Fruit fly (Drosophila melanogaster) whole organism, embryonic: Measurements from ENCODE around the gene CG17249.

Source experiments
- Ada2b ChIP-seq: fragments of 200-800 bp; sonication (Bioruptor generic); IDR thresholded peaks from 2 replicates; pipeline ENCODE4 v1.3.6; 2022; ENCODE audit warnings: missing biosample characterization, missing genetic modification characterization
- Antp ChIP-seq: fragments of 200-800 bp; sonication (Bioruptor generic); optimal IDR thresholded peaks from 3 replicates; lab custom pipeline; 2016; ENCODE audit warnings: missing biosample characterization, missing genetic modification characterization
- CG10431 ChIP-seq: fragments of 200-800 bp; sonication (Bioruptor generic); optimal IDR thresholded peaks from 3 replicates; lab custom pipeline; 2018; ENCODE audit warnings: missing biosample characterization, mild to moderate bottlenecking, missing genetic modification characterization
- CG10543 ChIP-seq: fragments of 200-800 bp; sonication (Bioruptor generic); optimal IDR thresholded peaks from 3 replicates; lab custom pipeline; 2017; ENCODE audit warnings: missing biosample characterization, mild to moderate bottlenecking, missing genetic modification characterization, moderate library complexity
- CG11085 ChIP-seq: fragments of 200-800 bp; sonication (Bioruptor generic); IDR thresholded peaks from 2 replicates; pipeline ENCODE4 v1.3.6; 2022; ENCODE audit warnings: missing biosample characterization, missing genetic modification characterization
- CG11723 ChIP-seq: fragments of 200-800 bp; sonication (Bioruptor generic); optimal IDR thresholded peaks from 2 replicates; lab custom pipeline; 2017; ENCODE audit warnings: missing biosample characterization, mild to moderate bottlenecking, missing genetic modification characterization
- CG12104 ChIP-seq: fragments of 200-800 bp; sonication (Bioruptor generic); optimal IDR thresholded peaks from 3 replicates; lab custom pipeline; 2016; ENCODE audit warnings: missing biosample characterization, missing genetic modification characterization
- CG1233 ChIP-seq: fragments of 200-800 bp; sonication (Bioruptor generic); optimal IDR thresholded peaks from 4 replicates; lab custom pipeline; 2018; ENCODE audit warnings: missing biosample characterization, mild to moderate bottlenecking, missing genetic modification characterization
- CG1603 ChIP-seq: fragments of 200-800 bp; sonication (Bioruptor generic); optimal IDR thresholded peaks from 2 replicates; lab custom pipeline; 2019; ENCODE audit warnings: missing biosample characterization, mild to moderate bottlenecking, missing genetic modification characterization, moderate library complexity
- CG1647 ChIP-seq: fragments of 200-800 bp; sonication (Bioruptor generic); optimal IDR thresholded peaks from 3 replicates; lab custom pipeline; 2016; ENCODE audit warnings: missing biosample characterization, missing genetic modification characterization
- CG16815 ChIP-seq: fragments of 200-800 bp; sonication (Bioruptor generic); optimal IDR thresholded peaks from 3 replicates; lab custom pipeline; 2017; ENCODE audit warnings: missing biosample characterization, mild to moderate bottlenecking, missing genetic modification characterization
- CG17359 ChIP-seq: fragments of 200-800 bp; sonication (Bioruptor generic); optimal IDR thresholded peaks from 3 replicates; lab custom pipeline; 2018; ENCODE audit warnings: missing biosample characterization, mild to moderate bottlenecking, missing genetic modification characterization, moderate library complexity
- CG17829 ChIP-seq: fragments of 200-800 bp; optimal IDR thresholded peaks from 2 replicates; lab custom pipeline; 2019; ENCODE audit warnings: missing biosample characterization, mild to moderate bottlenecking, missing genetic modification characterization, moderate library complexity
- CG18011 ChIP-seq: fragments of 200-800 bp; sonication (Bioruptor generic); optimal IDR thresholded peaks from 2 replicates; lab custom pipeline; 2017; ENCODE audit warnings: missing biosample characterization, missing genetic modification characterization, mild to moderate bottlenecking, moderate library complexity, missing genotype
- CG18476 ChIP-seq: fragments of 200-800 bp; sonication (Bioruptor generic); optimal IDR thresholded peaks from 2 replicates; lab custom pipeline; 2016; ENCODE audit warnings: missing biosample characterization, mild to moderate bottlenecking, missing genetic modification characterization
- CG30431 ChIP-seq: fragments of 200-800 bp; sonication (Bioruptor generic); optimal IDR thresholded peaks from 2 replicates; lab custom pipeline; 2017; ENCODE audit warnings: missing biosample characterization, missing genetic modification characterization
- CG31224 ChIP-seq: fragments of 200-800 bp; sonication (Bioruptor generic); IDR thresholded peaks from 2 replicates; pipeline ENCODE4 v1.3.6; 2022; ENCODE audit warnings: missing biosample characterization, missing genetic modification characterization
- CG32772 ChIP-seq: fragments of 200-800 bp; sonication (Bioruptor generic); IDR thresholded peaks from 2 replicates; pipeline ENCODE4 v1.3.6; 2022; ENCODE audit warnings: missing biosample characterization, missing genetic modification characterization
- CG4282 ChIP-seq: fragments of 200-800 bp; sonication (Bioruptor generic); optimal IDR thresholded peaks from 2 replicates; lab custom pipeline; 2016; ENCODE audit warnings: missing biosample characterization, missing genetic modification characterization
- CG4328 ChIP-seq: fragments of 200-800 bp; sonication (Bioruptor generic); optimal IDR thresholded peaks from 3 replicates; lab custom pipeline; 2017; ENCODE audit warnings: missing biosample characterization, missing genetic modification reagents, missing genetic modification characterization
- CG4617 ChIP-seq: fragments of 200-800 bp; sonication (Bioruptor generic); optimal IDR thresholded peaks from 3 replicates; lab custom pipeline; 2016; ENCODE audit warnings: missing biosample characterization, missing genetic modification characterization, borderline replicate concordance
- CG6765 ChIP-seq: fragments of 200-800 bp; sonication (Bioruptor generic); optimal IDR thresholded peaks from 3 replicates; lab custom pipeline; 2017; ENCODE audit warnings: missing biosample characterization, mild to moderate bottlenecking, missing genetic modification characterization
- CG7928 ChIP-seq: fragments of 200-800 bp; sonication (Bioruptor generic); optimal IDR thresholded peaks from 2 replicates; lab custom pipeline; 2017; ENCODE audit warnings: missing biosample characterization, mild to moderate bottlenecking, missing genetic modification characterization
- CG8478 ChIP-seq: fragments of >200 bp; optimal IDR thresholded peaks from 2 replicates; lab custom pipeline; 2018
- CG9437 ChIP-seq: fragments of 200-800 bp; sonication (Bioruptor generic); optimal IDR thresholded peaks from 2 replicates; lab custom pipeline; 2018; ENCODE audit warnings: missing biosample characterization, mild to moderate bottlenecking, missing genetic modification characterization
- Deaf1 ChIP-seq: fragments of 200-800 bp; optimal IDR thresholded peaks from 3 replicates; lab custom pipeline; 2019; ENCODE audit warnings: missing biosample characterization, mild to moderate bottlenecking, missing genetic modification characterization, moderate library complexity
- HmgZ ChIP-seq: fragments of 200-800 bp; sonication (Bioruptor generic); optimal IDR thresholded peaks from 2 replicates; lab custom pipeline; 2018; ENCODE audit warnings: missing biosample characterization, mild to moderate bottlenecking, missing genetic modification characterization
- Hmx ChIP-seq: fragments of 200-800 bp; sonication (Bioruptor generic); optimal IDR thresholded peaks from 2 replicates; lab custom pipeline; 2016; ENCODE audit warnings: missing biosample characterization, missing genetic modification characterization
- Hr78 ChIP-seq, 2 experiments: fragments of 200-800 bp in 1 of 2; fragments of >200 bp in 1 of 2; sonication (Bioruptor generic) in 1 of 2; optimal IDR thresholded peaks; 2 replicates each; lab custom pipeline; 2017 to 2019; ENCODE audit warnings: missing biosample characterization in 2 of 2, missing genetic modification characterization in 2 of 2, mild to moderate bottlenecking in 1 of 2, moderate library complexity in 1 of 2
- MESR4 ChIP-seq: fragments of 200-800 bp; sonication (Bioruptor generic); optimal IDR thresholded peaks from 2 replicates; lab custom pipeline; 2018; ENCODE audit warnings: missing biosample characterization, mild to moderate bottlenecking, missing genetic modification characterization, moderate library complexity
- Med ChIP-seq: fragments of 200-800 bp; sonication (Bioruptor generic); peaks from one replicate; lab custom pipeline; 2016; ENCODE audit warnings: missing biosample characterization, missing genetic modification characterization, mild to moderate bottlenecking, inconsistent platforms, moderate library complexity
- Nf-YA ChIP-seq: fragments of 200-800 bp; sonication (Bioruptor generic); IDR thresholded peaks from 2 replicates; pipeline ENCODE4 v1.3.6; 2022; ENCODE audit warnings: missing biosample characterization, missing genetic modification characterization
- Nf-YB ChIP-seq: fragments of 200-800 bp; sonication (Bioruptor generic); optimal IDR thresholded peaks from 3 replicates; lab custom pipeline; 2019; ENCODE audit warnings: missing biosample characterization, mild to moderate bottlenecking, missing genetic modification characterization, moderate library complexity
- NfI ChIP-seq: fragments of 200-800 bp; sonication (Bioruptor generic); optimal IDR thresholded peaks from 3 replicates; lab custom pipeline; 2018; ENCODE audit warnings: missing biosample characterization, mild to moderate bottlenecking, missing genetic modification characterization, moderate library complexity
- abd-A ChIP-seq: fragments of 200-800 bp; sonication (Bioruptor generic); optimal IDR thresholded peaks from 3 replicates; lab custom pipeline; 2019; ENCODE audit warnings: missing biosample characterization, mild to moderate bottlenecking, missing genetic modification characterization, moderate library complexity
- bab2 ChIP-seq: fragments of 200-800 bp; sonication (Bioruptor generic); optimal IDR thresholded peaks from 2 replicates; lab custom pipeline; 2016; ENCODE audit warnings: missing biosample characterization, missing genetic modification characterization
- bbx ChIP-seq: fragments of 200-800 bp; sonication (Bioruptor generic); IDR thresholded peaks from 2 replicates; pipeline ENCODE4 v1.3.6; 2022; ENCODE audit warnings: missing biosample characterization, missing genetic modification characterization; ENCODE audit not compliant: partially characterized antibody
- corto ChIP-seq: fragments of 200-800 bp; sonication (Bioruptor generic); optimal IDR thresholded peaks from 2 replicates; lab custom pipeline; 2016; ENCODE audit warnings: missing biosample characterization, mild to moderate bottlenecking, missing genetic modification characterization, moderate library complexity
- cwo ChIP-seq: fragments of 200-800 bp; sonication (Bioruptor generic); optimal IDR thresholded peaks from 3 replicates; lab custom pipeline; 2017; ENCODE audit warnings: missing biosample characterization, missing genetic modification characterization, mild to moderate bottlenecking, moderate library complexity, missing genetic modification reagents
- dpn ChIP-seq, 2 experiments: fragments of 200-800 bp; sonication (Bioruptor generic); optimal IDR thresholded peaks; 3 replicates each; lab custom pipeline; 2016; ENCODE audit warnings: missing biosample characterization in 2 of 2, missing genetic modification characterization in 2 of 2
- hth ChIP-seq: fragments of >200 bp; optimal IDR thresholded peaks from 2 replicates; lab custom pipeline; 2017; ENCODE audit warnings: inconsistent platforms
- lmd ChIP-seq: fragments of 200-800 bp; sonication (Bioruptor generic); IDR thresholded peaks from 2 replicates; pipeline ENCODE4 v1.3.6; 2022; ENCODE audit warnings: missing biosample characterization, missing genetic modification characterization
- oc ChIP-seq: fragments of 200-800 bp; sonication (Bioruptor generic); optimal IDR thresholded peaks from 2 replicates; lab custom pipeline; 2018; ENCODE audit warnings: missing biosample characterization, mild to moderate bottlenecking, missing genetic modification characterization, moderate library complexity
- pb ChIP-seq: fragments of 200-800 bp; sonication (Bioruptor generic); optimal IDR thresholded peaks from 3 replicates; lab custom pipeline; 2016; ENCODE audit warnings: missing biosample characterization, missing genetic modification characterization
- phol ChIP-seq: fragments of 200-800 bp; sonication (Bioruptor generic); optimal IDR thresholded peaks from 3 replicates; lab custom pipeline; 2018; ENCODE audit warnings: missing biosample characterization, mild to moderate bottlenecking, missing genetic modification characterization, moderate library complexity
- pita ChIP-seq: fragments of 200-800 bp; sonication (Bioruptor generic); optimal IDR thresholded peaks from 2 replicates; lab custom pipeline; 2017; ENCODE audit warnings: missing biosample characterization, mild to moderate bottlenecking, missing genetic modification characterization
- psq ChIP-seq: fragments of 200-800 bp; sonication (Bioruptor generic); optimal IDR thresholded peaks from 2 replicates; lab custom pipeline; 2017; ENCODE audit warnings: missing biosample characterization, missing genetic modification characterization
- run ChIP-seq: fragments of 200-800 bp; sonication (Bioruptor generic); optimal IDR thresholded peaks from 3 replicates; lab custom pipeline; 2018; ENCODE audit warnings: missing biosample characterization, mild to moderate bottlenecking, missing genetic modification characterization
- seq ChIP-seq: fragments of 200-800 bp; sonication (Bioruptor generic); IDR thresholded peaks from 2 replicates; pipeline ENCODE4 v1.3.6; 2022; ENCODE audit warnings: missing biosample characterization, missing genetic modification characterization
- trh ChIP-seq: fragments of 200-800 bp; sonication (Bioruptor generic); optimal IDR thresholded peaks from 2 replicates; lab custom pipeline; 2016; ENCODE audit warnings: missing biosample characterization, missing genetic modification characterization

CG17249 gene

DNA sequence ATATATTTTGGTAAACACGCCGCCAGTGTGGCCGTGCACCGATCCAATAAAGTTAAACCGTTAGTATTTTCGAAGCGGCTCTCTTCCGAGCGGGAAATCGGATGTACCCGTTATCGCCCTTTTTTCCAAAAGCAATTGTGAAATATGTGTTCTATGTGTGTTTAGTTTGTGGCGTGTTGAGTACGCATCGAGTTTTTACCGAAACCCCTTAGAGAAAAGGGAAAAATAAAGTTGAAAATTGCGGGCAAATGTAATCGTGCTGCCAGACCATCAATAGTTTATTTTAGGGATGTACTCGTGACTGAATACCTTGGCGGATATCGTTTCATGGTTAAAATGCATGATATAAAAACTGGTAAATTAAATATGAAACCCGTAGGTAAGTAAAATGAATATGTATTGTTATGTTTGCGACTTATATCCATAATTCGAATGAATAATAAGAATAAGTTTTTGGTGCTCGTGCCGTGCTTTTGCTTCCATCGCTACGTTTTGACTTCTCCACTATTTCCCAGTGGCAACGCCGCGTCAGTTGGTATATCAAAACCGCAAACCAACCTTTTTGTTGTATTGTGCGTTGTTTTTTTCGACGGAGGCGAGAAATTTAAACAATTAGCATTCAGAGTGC lies 8.0 kb downstream of the CG17249 start, which contains the start of the genes Mettl2 and Bgb (continued):
- peak; percentile 59 for TF ChIP-seq CG4328
- TF ChIP-seq HmgZ (tag; lab: Kevin White, UChicago) = peak; percentile 67
- TF ChIP-seq CG1647 (GFP tag; lab: Kevin White, UChicago) = peak; percentile 75
- peak; percentile 79 for TF ChIP-seq bab2 (GFP tag; lab: Kevin White, UChicago)
- no peak for TF ChIP-seq Hmx (GFP tag; lab: Kevin White, UChicago)
- TF ChIP-seq CG10543 (GFP tag; lab: Kevin White, UChicago) = peak; percentile 51
- TF ChIP-seq CG11723 (GFP tag; lab: Kevin White, UChicago) = no peak
- TF ChIP-seq CG17359 = peak; percentile 62
- TF ChIP-seq run (tag; lab: Kevin White, UChicago) = peak; percentile 81
- peak; percentile 15 for TF ChIP-seq Nf-YB
- no peak for TF ChIP-seq abd-A (tag; lab: Kevin White, UChicago)
- peak; percentile 29 for TF ChIP-seq psq (GFP tag; lab: Kevin White, UChicago)
- peak; percentile 89 for TF ChIP-seq lmd (GFP tag; lab: Robert Waterston, UW)
- peak; percentile 71 for TF ChIP-seq CG1233 (GFP tag; lab: Kevin White, UChicago)
- peak; percentile 87 for TF ChIP-seq Antp (GFP tag; lab: Kevin White, UChicago)
- TF ChIP-seq pb (GFP tag; lab: Kevin White, UChicago) = peak; percentile 46
- no peak for TF ChIP-seq CG4282
- TF ChIP-seq CG4617 (GFP tag; lab: Kevin White, UChicago) = peak; percentile 59
- TF ChIP-seq CG12104 (GFP tag; lab: Kevin White, UChicago) = peak; percentile 51
- TF ChIP-seq MESR4 (GFP tag; lab: Kevin White, UChicago) = no peak
- no peak for TF ChIP-seq CG8478
- TF ChIP-seq dpn (GFP tag; optimal IDR thresholded peaks at IDR 0.05; lab: Kevin White, UChicago) = peak; percentile 79 to 81
- no peak for TF ChIP-seq Nf-YA (GFP tag; lab: Robert Waterston, UW)
- peak; percentile 45; the same call in 1 of the 2 replicates for TF ChIP-seq CG11085 (GFP tag; lab: Robert Waterston, UW)
- no peak for TF ChIP-seq Hr78 (GFP tag; optimal IDR thresholded peaks at IDR 0.05; lab: Kevin White, UChicago)
- TF ChIP-seq pita = no peak
- peak; percentile 2 for TF ChIP-seq CG7928
- peak; percentile 94 for TF ChIP-seq Med (GFP tag; lab: Kevin White, UChicago)
- TF ChIP-seq CG17829 (tag; lab: Kevin White, UChicago) = peak; percentile 77
- peak; percentile 36 for TF ChIP-seq CG18011 (GFP tag; lab: Kevin White, UChicago)
- TF ChIP-seq CG1603 (tag; lab: Kevin White, UChicago) = peak; percentile 70
- peak; percentile 87 for TF ChIP-seq phol (tag; lab: Kevin White, UChicago)
- TF ChIP-seq seq (GFP tag; lab: Robert Waterston, UW) = peak; percentile 44; the same call in 1 of the 2 replicates
- no peak for TF ChIP-seq oc (tag; lab: Kevin White, UChicago)
- peak; percentile 86 for TF ChIP-seq CG32772 (GFP tag; lab: Robert Waterston, UW)
- TF ChIP-seq corto = no peak
- peak; percentile 62 for TF ChIP-seq CG18476 (GFP tag; lab: Kevin White, UChicago)
- peak; percentile 34 for TF ChIP-seq CG6765 (GFP tag; lab: Kevin White, UChicago)
- peak; percentile 71 for TF ChIP-seq Ada2b (GFP tag; lab: Robert Waterston, UW)
- TF ChIP-seq bbx = peak; percentile 41; the same call in 1 of the 2 replicates
- peak; percentile 66 for TF ChIP-seq CG16815 (GFP tag; lab: Kevin White, UChicago)
- peak; percentile 27 for TF ChIP-seq Deaf1
- no peak for TF ChIP-seq trh
- peak; percentile 61 for TF ChIP-seq CG9437
- peak; percentile 53 for TF ChIP-seq cwo (GFP tag; lab: Kevin White, UChicago)
- TF ChIP-seq NfI (GFP tag; lab: Kevin White, UChicago) = peak; percentile 64
- TF ChIP-seq CG31224 (GFP tag; lab: Robert Waterston, UW) = peak; percentile 72
- no peak for TF ChIP-seq CG10431 (GFP tag; lab: Kevin White, UChicago)
- TF ChIP-seq hth = no peak
- peak; percentile 52 for TF ChIP-seq CG30431 (GFP tag; lab: Kevin White, UChicago)
